Worm (Caenorhabditis elegans) whole organism, young adult: Measurements from ENCODE around the gene zim-3.

ENCODE experiments used
- F22D6.2 ChIP-seq: sonication (generic microtip); optimal IDR thresholded peaks from 2 replicates; lab custom pipeline; 2016; ENCODE audit warnings: mild to moderate bottlenecking, missing genetic modification characterization, missing compliant biosample characterization
- Y53F4B.3 ChIP-seq: fragments of 200-800 bp; sonication (Bioruptor generic); IDR thresholded peaks from 2 replicates; pipeline ENCODE4 v1.3.6; 2022; ENCODE audit warnings: missing genetic modification reagents, missing genetic modification characterization, missing compliant biosample characterization
- Y67H2A.10 ChIP-seq: fragments of 200-800 bp; sonication (Bioruptor generic); conservative IDR thresholded peaks from 2 replicates; pipeline ENCODE4 v1.3.6; 2022; ENCODE audit warnings: missing genetic modification reagents, missing genetic modification characterization, missing compliant biosample characterization
- athp-1 ChIP-seq: sonication (generic microtip); optimal IDR thresholded peaks from 2 replicates; lab custom pipeline; 2017; ENCODE audit warnings: mild to moderate bottlenecking, missing genetic modification characterization, missing compliant biosample characterization
- bed-2 ChIP-seq: fragments of 200-800 bp; sonication (Bioruptor generic); IDR thresholded peaks from 2 replicates; pipeline ENCODE4 v1.3.6; 2022; ENCODE audit warnings: missing genetic modification reagents, missing genetic modification characterization, missing compliant biosample characterization
- him-1 ChIP-seq: sonication (generic microtip); optimal IDR thresholded peaks from 2 replicates; lab custom pipeline; 2016; ENCODE audit warnings: missing genotype, missing genetic modification reagents, missing genetic modification characterization, missing compliant biosample characterization
- let-607 ChIP-seq, 2 experiments: fragments of 200-800 bp in 1 of 2; sonication (Bioruptor generic) in 1 of 2; sonication (generic microtip) in 1 of 2; optimal IDR thresholded peaks; 2 replicates each; lab custom pipeline; 2016 to 2018; ENCODE audit warnings: mild to moderate bottlenecking in 2 of 2, missing compliant biosample characterization in 2 of 2, missing genetic modification characterization in 2 of 2, moderate library complexity in 2 of 2, missing genotype in 1 of 2
- lin-35 ChIP-seq, 3 experiments: fragments of 150-350 bp in 2 of 3; sonication (generic microtip) in 1 of 3; optimal IDR thresholded peaks; 2 replicates each; lab custom pipeline; 2014 to 2018; ENCODE audit warnings: missing biosample characterization in 3 of 3, missing genetic modification characterization in 3 of 3, missing genetic modification reagents in 3 of 3
- snpc-1.1 ChIP-seq: sonication (generic microtip); optimal IDR thresholded peaks from 2 replicates; lab custom pipeline; 2017; ENCODE audit warnings: missing genetic modification characterization, mild to moderate bottlenecking, missing compliant biosample characterization, antibody characterized with exemption, moderate library complexity, missing genotype, missing genetic modification reagents; ENCODE audit not compliant: insufficient read depth
- snpc-1.3 ChIP-seq: sonication (generic microtip); optimal IDR thresholded peaks from 2 replicates; lab custom pipeline; 2017; ENCODE audit warnings: missing genetic modification characterization, mild to moderate bottlenecking, missing compliant biosample characterization, antibody characterized with exemption, moderate library complexity, missing genotype, missing genetic modification reagents; ENCODE audit not compliant: insufficient read depth
- snpc-4 ChIP-seq, 5 experiments: fragments of 150-350 bp in 1 of 5; sonication (generic microtip) in 4 of 5; optimal IDR thresholded peaks; 2 replicates each; lab custom pipeline; 2014 to 2018; ENCODE audit warnings: missing genetic modification characterization in 5 of 5, missing biosample characterization in 3 of 5, antibody characterized with exemption in 2 of 5, mild to moderate bottlenecking in 2 of 5, missing compliant biosample characterization in 2 of 5, missing genotype in 2 of 5, moderate library complexity in 2 of 5, missing genetic modification reagents in 1 of 5
- unc-130 ChIP-seq: sonication (generic microtip); optimal IDR thresholded peaks from 2 replicates; lab custom pipeline; 2016; ENCODE audit warnings: missing genetic modification reagents, missing genetic modification characterization, missing compliant biosample characterization
- unc-62 ChIP-seq: fragments of 150-350 bp; optimal IDR thresholded peaks from 2 replicates; lab custom pipeline; 2014; ENCODE audit warnings: missing biosample characterization, missing genetic modification reagents, missing genetic modification characterization

- TF ChIP-seq snpc-4 (GFP tag; optimal IDR thresholded peaks at IDR 0.05; lab: Kevin White, UChicago) = no peak
- TF ChIP-seq snpc-4 (tag; optimal IDR thresholded peaks at IDR 0.05; lab: Kevin White, UChicago) = no peak
- no peak for TF ChIP-seq let-607 (tag; optimal IDR thresholded peaks at IDR 0.05; lab: Kevin White, UChicago)
- no peak for TF ChIP-seq snpc-1.1 (tag; lab: Kevin White, UChicago)
- no peak for TF ChIP-seq him-1 (tag; lab: Kevin White, UChicago)
- TF ChIP-seq unc-130 (GFP tag; lab: Kevin White, UChicago) = no peak
- TF ChIP-seq lin-35 (GFP tag; optimal IDR thresholded peaks at IDR 0.05; lab: Kevin White, UChicago) = no peak
- TF ChIP-seq F22D6.2 = no peak
- no peak for TF ChIP-seq Y53F4B.3
- no peak for TF ChIP-seq unc-62
- TF ChIP-seq bed-2 (GFP tag; lab: Robert Waterston, UW) = no peak
- TF ChIP-seq athp-1 = no peak
- no peak for TF ChIP-seq Y67H2A.10 (GFP tag; lab: Robert Waterston, UW)
- no peak for TF ChIP-seq snpc-1.3 (tag; lab: Kevin White, UChicago)
Observed at ce11 chrIV:10578367-10578766, 19.9 kb downstream of the zim-3 start, which contains the start of gene lgc-43.
